Worm (Caenorhabditis elegans): ENCODE data around the gene scd-1.

The scd-1 gene

ce11 chrX:12513415-12513814 is 12.2 kb downstream of the scd-1 start:
- TF ChIP-seq nfya-1 (tag; optimal IDR thresholded peaks at IDR 0.05; ENCODE audit: insufficient read depth): peak; percentile 10
- TF ChIP-seq pha-4 (tag; optimal IDR thresholded peaks at IDR 0.05): no peak
- TF ChIP-seq nhr-23 (tag; optimal IDR thresholded peaks at IDR 0.05): no peak

ce11 chrX:12512472-12513137 is 13.0 kb downstream of the scd-1 start:
- TF ChIP-seq nhr-25 (tag; optimal IDR thresholded peaks at IDR 0.05) (peak; percentile 31), ztf-4 (tag; optimal IDR thresholded peaks at IDR 0.05) (no peak)

- TF ChIP-seq nhr-23 (tag; optimal IDR thresholded peaks at IDR 0.05): peak; percentile 53
- no peak for TF ChIP-seq ceh-82 (tag; optimal IDR thresholded peaks at IDR 0.05)
- TF ChIP-seq ZK546.5 (tag; optimal IDR thresholded peaks at IDR 0.05): no peak
- no peak for TF ChIP-seq ztf-4 (tag; optimal IDR thresholded peaks at IDR 0.05)
- TF ChIP-seq nhr-25 (tag; optimal IDR thresholded peaks at IDR 0.05): peak; percentile 70
- TF ChIP-seq elt-1 (tag; optimal IDR thresholded peaks at IDR 0.05): peak; percentile 98
These were observed 14.1 kb downstream of the scd-1 start for ce11 chrX:12511384-12512007.

- peak; percentile 48 for TF ChIP-seq egl-5 (tag; optimal IDR thresholded peaks at IDR 0.05)
- peak; percentile 7 for TF ChIP-seq ceh-82 (tag; optimal IDR thresholded peaks at IDR 0.05)
- peak; percentile 45 for TF ChIP-seq tbx-2 (tag; optimal IDR thresholded peaks at IDR 0.05)
- no peak for TF ChIP-seq pqm-1 (tag; optimal IDR thresholded peaks at IDR 0.05)
- TF ChIP-seq zag-1 (tag; optimal IDR thresholded peaks at IDR 0.05): no peak
- peak; percentile 82 for TF ChIP-seq lin-39 (tag; optimal IDR thresholded peaks at IDR 0.05)
- TF ChIP-seq lsy-12 (tag; optimal IDR thresholded peaks at IDR 0.05): peak; percentile 24
- peak; percentile 54 for TF ChIP-seq nhr-25 (tag; optimal IDR thresholded peaks at IDR 0.05)
- TF ChIP-seq unc-39 (tag; optimal IDR thresholded peaks at IDR 0.05): no peak
- peak; percentile 41 for TF ChIP-seq nhr-11 (tag; optimal IDR thresholded peaks at IDR 0.05)
- TF ChIP-seq fkh-2 (tag; optimal IDR thresholded peaks at IDR 0.05): no peak
- TF ChIP-seq nhr-23 (tag; optimal IDR thresholded peaks at IDR 0.05): peak; percentile 59
- TF ChIP-seq elt-3 (tag; optimal IDR thresholded peaks at IDR 0.05): no peak
- no peak for TF ChIP-seq egl-27 (tag; optimal IDR thresholded peaks at IDR 0.05)
- peak; percentile 13 for TF ChIP-seq ztf-4 (tag; optimal IDR thresholded peaks at IDR 0.05)
- peak; percentile 8 for TF ChIP-seq snpc-4 (tag; optimal IDR thresholded peaks at IDR 0.05)
- TF ChIP-seq nhr-43 (tag; optimal IDR thresholded peaks at IDR 0.05; ENCODE audit: poor library complexity, severe bottlenecking): peak; percentile 50
- no peak for TF ChIP-seq ceh-16 (tag; optimal IDR thresholded peaks at IDR 0.05)
- TF ChIP-seq nhr-28 (tag; optimal IDR thresholded peaks at IDR 0.05): no peak
- TF ChIP-seq unc-62 (GFP tag; optimal IDR thresholded peaks at IDR 0.05): peak; percentile 23
- peak; percentile 42 for TF ChIP-seq fkh-10 (GFP tag; optimal IDR thresholded peaks at IDR 0.05)
- no peak for TF ChIP-seq nhr-76 (tag; optimal IDR thresholded peaks at IDR 0.05)
- TF ChIP-seq nfya-1 (tag; optimal IDR thresholded peaks at IDR 0.05; ENCODE audit: insufficient read depth): peak; percentile 66
- TF ChIP-seq jun-1 (tag; optimal IDR thresholded peaks at IDR 0.05): no peak
- peak; percentile 69 for TF ChIP-seq hmg-11 (tag; optimal IDR thresholded peaks at IDR 0.05)
- TF ChIP-seq mml-1 (tag; optimal IDR thresholded peaks at IDR 0.05): no peak
- TF ChIP-seq ztf-11 (tag; optimal IDR thresholded peaks at IDR 0.05): no peak
- TF ChIP-seq elt-1 (tag; optimal IDR thresholded peaks at IDR 0.05): no peak
- no peak for TF ChIP-seq R02D3.7 (tag; optimal IDR thresholded peaks at IDR 0.05)
- no peak for TF ChIP-seq nhr-237 (tag; optimal IDR thresholded peaks at IDR 0.05)
- no peak for TF ChIP-seq ama-1 (optimal IDR thresholded peaks at IDR 0.05)
- no peak for TF ChIP-seq eor-1 (tag; optimal IDR thresholded peaks at IDR 0.05)
- no peak for TF ChIP-seq ZK546.5 (tag; optimal IDR thresholded peaks at IDR 0.05)
These were observed 15.3 kb downstream of the scd-1 start for ce11 chrX:12510148-12510785.

All from whole organism, L3 larva.